Worm (Caenorhabditis elegans) whole organism, L3 larva: ENCODE measurements around the gene K01A2.6.

ENCODE experiments used
- R02D3.7 ChIP-seq: fragments of 150-350 bp; optimal IDR thresholded peaks from 2 replicates; lab custom pipeline; 2014; ENCODE audit warnings: missing biosample characterization, missing genetic modification characterization
- ZK546.5 ChIP-seq: sonication (generic microtip); optimal IDR thresholded peaks from 2 replicates; lab custom pipeline; 2017; ENCODE audit warnings: missing biosample characterization, missing genetic modification characterization
- ama-1 ChIP-seq: fragments of 150-350 bp; optimal IDR thresholded peaks from 2 replicates; lab custom pipeline; 2018
- ceh-82 ChIP-seq: fragments of 150-350 bp; optimal IDR thresholded peaks from 2 replicates; lab custom pipeline; 2014; ENCODE audit warnings: missing biosample characterization, missing genetic modification characterization
- ceh-9 ChIP-seq: sonication (generic microtip); optimal IDR thresholded peaks from 2 replicates; lab custom pipeline; 2018; ENCODE audit warnings: missing biosample characterization, missing genetic modification characterization
- daf-12 ChIP-seq: fragments of 150-350 bp; optimal IDR thresholded peaks from 2 replicates; lab custom pipeline; 2014; ENCODE audit warnings: missing biosample characterization, missing genetic modification reagents, missing genetic modification characterization
- egl-27 ChIP-seq: sonication (generic microtip); optimal IDR thresholded peaks from 4 replicates; lab custom pipeline; 2017; ENCODE audit warnings: missing biosample characterization, missing genetic modification reagents, missing genetic modification characterization
- elt-2 ChIP-seq: sonication (generic microtip); optimal IDR thresholded peaks from 2 replicates; lab custom pipeline; 2016; ENCODE audit warnings: missing genetic modification reagents, mild to moderate bottlenecking, missing genetic modification characterization, missing compliant biosample characterization
- eor-1 ChIP-seq, 2 experiments: fragments of 150-350 bp; optimal IDR thresholded peaks; 2 replicates each; lab custom pipeline; 2014 to 2018; ENCODE audit warnings: missing biosample characterization in 2 of 2, missing genetic modification characterization in 2 of 2
- fkh-10 ChIP-seq: sonication (generic microtip); optimal IDR thresholded peaks from 2 replicates; lab custom pipeline; 2017; ENCODE audit warnings: missing biosample characterization, missing genetic modification reagents, missing genetic modification characterization
- fkh-2 ChIP-seq: fragments of 150-350 bp; optimal IDR thresholded peaks from 2 replicates; lab custom pipeline; 2014; ENCODE audit warnings: missing biosample characterization, missing genetic modification reagents, missing genetic modification characterization
- fos-1 ChIP-seq: fragments of 150-350 bp; optimal IDR thresholded peaks from 2 replicates; lab custom pipeline; 2014; ENCODE audit warnings: missing biosample characterization, missing genetic modification characterization
- hmg-11 ChIP-seq: sonication (generic microtip); optimal IDR thresholded peaks from 2 replicates; lab custom pipeline; 2016; ENCODE audit warnings: missing genetic modification characterization, missing compliant biosample characterization
- lin-15B ChIP-seq: fragments of 150-350 bp; optimal IDR thresholded peaks from 2 replicates; lab custom pipeline; 2014; ENCODE audit warnings: missing biosample characterization, missing genetic modification characterization
- lin-39 ChIP-seq: fragments of 150-350 bp; optimal IDR thresholded peaks from 2 replicates; lab custom pipeline; 2018; ENCODE audit warnings: missing biosample characterization, missing genetic modification reagents, missing genetic modification characterization
- mml-1 ChIP-seq: fragments of 150-350 bp; sonication (generic microtip); optimal IDR thresholded peaks from 3 replicates; lab custom pipeline; 2014; ENCODE audit warnings: missing biosample characterization, missing genetic modification characterization
- nfya-1 ChIP-seq: sonication (generic microtip); optimal IDR thresholded peaks from 2 replicates; lab custom pipeline; 2017; ENCODE audit warnings: missing genetic modification characterization, mild to moderate bottlenecking, missing compliant biosample characterization, antibody characterized with exemption, moderate library complexity; ENCODE audit not compliant: insufficient read depth
- nhr-12 ChIP-seq: fragments of 150-350 bp; optimal IDR thresholded peaks from 2 replicates; lab custom pipeline; 2014; ENCODE audit warnings: missing biosample characterization, missing genetic modification characterization
- nhr-23 ChIP-seq: fragments of 150-350 bp; optimal IDR thresholded peaks from 2 replicates; lab custom pipeline; 2014; ENCODE audit warnings: missing biosample characterization, missing genetic modification reagents, missing genetic modification characterization
- nhr-43 ChIP-seq: sonication (generic microtip); optimal IDR thresholded peaks from 2 replicates; lab custom pipeline; 2016; ENCODE audit warnings: mild to moderate bottlenecking, missing genetic modification characterization, missing compliant biosample characterization; ENCODE audit not compliant: poor library complexity, severe bottlenecking
- nhr-76 ChIP-seq: fragments of 150-350 bp; sonication (generic microtip); optimal IDR thresholded peaks from 5 replicates; lab custom pipeline; 2014; ENCODE audit warnings: missing biosample characterization, missing genetic modification characterization
- pqm-1 ChIP-seq: fragments of 150-350 bp; optimal IDR thresholded peaks from 2 replicates; lab custom pipeline; 2017; ENCODE audit warnings: missing biosample characterization, missing genetic modification characterization, inconsistent platforms
- sea-2 ChIP-seq: fragments of 150-350 bp; sonication (generic microtip); optimal IDR thresholded peaks from 4 replicates; lab custom pipeline; 2014; ENCODE audit warnings: missing biosample characterization, missing genetic modification reagents, missing genetic modification characterization
- skn-1 ChIP-seq: fragments of 150-350 bp; optimal IDR thresholded peaks from 2 replicates; lab custom pipeline; 2014; ENCODE audit warnings: missing biosample characterization, missing genetic modification characterization
- unc-39 ChIP-seq: sonication (generic microtip); optimal IDR thresholded peaks from 4 replicates; lab custom pipeline; 2017; ENCODE audit warnings: missing biosample characterization, missing genetic modification characterization
- unc-62 ChIP-seq: fragments of 150-350 bp; sonication (generic microtip); optimal IDR thresholded peaks from 4 replicates; lab custom pipeline; 2014; ENCODE audit warnings: missing biosample characterization, missing genetic modification reagents, missing genetic modification characterization
- zag-1 ChIP-seq: fragments of 150-350 bp; optimal IDR thresholded peaks from 2 replicates; lab custom pipeline; 2014; ENCODE audit warnings: missing biosample characterization, missing genetic modification characterization
- ztf-11 ChIP-seq: fragments of 150-350 bp; optimal IDR thresholded peaks from 2 replicates; lab custom pipeline; 2014; ENCODE audit warnings: missing biosample characterization, missing genetic modification characterization

Gene K01A2.6

DNA sequence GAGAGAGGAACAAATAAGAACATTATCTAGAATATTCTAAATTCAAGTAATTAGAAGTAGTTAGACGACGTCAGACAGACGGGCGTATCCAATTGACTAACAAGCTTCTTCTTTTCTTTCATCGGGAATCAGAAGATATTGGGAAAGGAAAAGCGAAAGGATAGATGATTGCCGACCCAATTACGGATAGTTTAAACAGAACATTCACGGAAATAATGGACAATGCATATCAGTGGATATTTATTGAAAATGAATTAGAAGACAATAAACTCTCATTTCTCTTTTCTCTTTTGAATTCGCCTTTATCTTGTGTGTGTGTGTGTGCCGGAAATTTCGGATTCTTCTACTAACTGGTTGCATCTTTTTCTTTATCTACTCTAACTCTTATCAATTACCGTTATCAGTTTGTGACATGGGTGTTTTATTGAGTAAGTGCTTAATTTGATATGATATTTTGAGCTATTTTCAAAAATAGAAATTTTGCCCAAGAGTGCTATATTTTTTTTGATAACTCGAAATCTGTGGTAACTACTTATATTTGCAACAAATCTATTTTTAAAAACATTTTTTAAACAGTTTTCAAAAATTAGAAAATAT is 34.2 kb downstream of the K01A2.6 start:
- no peak for TF ChIP-seq pqm-1 (tag; lab: Kevin White, UChicago)
- peak; percentile 34 for TF ChIP-seq elt-2
- TF ChIP-seq nhr-23 (tag; lab: Kevin White, UChicago), result peak; percentile 15

DNA sequence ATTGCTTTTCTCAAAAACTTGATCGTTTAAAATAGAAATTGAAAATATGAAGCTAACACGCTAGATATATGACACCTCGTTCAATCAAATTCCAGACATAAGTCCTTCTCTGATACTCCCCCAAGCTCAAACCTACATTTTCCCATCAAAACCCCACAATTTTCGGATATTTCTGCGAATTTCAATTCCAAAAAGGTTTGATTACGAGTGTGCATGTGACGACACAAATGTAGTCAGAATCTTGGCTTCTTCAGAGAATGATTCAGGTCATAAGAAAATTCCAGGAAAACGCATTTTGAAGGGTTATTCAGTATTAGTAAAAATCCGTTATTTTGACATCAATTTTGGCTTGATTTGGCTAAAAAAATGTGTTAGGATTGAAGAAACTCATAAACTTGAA is 35.0 kb downstream of the K01A2.6 start:
- TF ChIP-seq lin-15B (tag; lab: Kevin White, UChicago), result no peak

DNA sequence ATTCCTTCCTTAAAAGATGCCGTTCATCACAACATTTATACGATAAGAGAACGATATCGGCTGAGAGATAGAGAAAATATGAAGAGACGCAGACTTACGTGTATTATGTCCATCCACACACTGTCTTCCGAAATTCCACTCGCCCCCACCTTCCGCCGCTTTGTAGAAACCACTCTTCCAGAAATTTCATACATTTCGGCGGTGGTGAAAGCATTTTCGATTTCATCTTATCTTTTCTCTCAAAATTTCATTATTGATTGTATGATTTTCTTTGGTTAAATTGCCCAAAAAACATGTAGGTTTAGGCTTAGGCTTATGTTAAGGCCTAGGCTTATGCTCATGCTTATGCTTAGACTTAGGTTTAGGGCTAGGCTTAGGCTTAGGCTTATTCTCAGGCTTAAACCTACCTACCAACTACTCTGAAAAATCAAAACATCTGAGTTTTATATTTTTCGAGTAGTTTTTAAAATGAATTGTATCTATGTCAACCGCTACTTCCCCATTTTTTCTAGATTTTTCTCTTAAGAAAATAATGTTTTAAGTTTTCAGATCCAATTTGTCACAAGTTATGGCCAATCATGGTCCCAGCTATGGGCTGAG is 37.5 kb downstream of the K01A2.6 start, which contains the start of gene cpn-2:
TSS of gene cpn-2 (plus strand) at position 550 of the 600 bp plus-strand sequence.
- no peak for TF ChIP-seq daf-12
- TF ChIP-seq nhr-43 (tag; lab: Kevin White, UChicago), result no peak
- TF ChIP-seq mml-1 (tag; lab: Kevin White, UChicago), result no peak
- no peak for TF ChIP-seq ZK546.5 (tag; lab: Kevin White, UChicago)
- no peak for TF ChIP-seq skn-1 (tag; lab: Kevin White, UChicago)
- no peak for TF ChIP-seq R02D3.7 (tag; lab: Kevin White, UChicago)
- TF ChIP-seq ztf-11 (tag; lab: Kevin White, UChicago), result no peak

DNA sequence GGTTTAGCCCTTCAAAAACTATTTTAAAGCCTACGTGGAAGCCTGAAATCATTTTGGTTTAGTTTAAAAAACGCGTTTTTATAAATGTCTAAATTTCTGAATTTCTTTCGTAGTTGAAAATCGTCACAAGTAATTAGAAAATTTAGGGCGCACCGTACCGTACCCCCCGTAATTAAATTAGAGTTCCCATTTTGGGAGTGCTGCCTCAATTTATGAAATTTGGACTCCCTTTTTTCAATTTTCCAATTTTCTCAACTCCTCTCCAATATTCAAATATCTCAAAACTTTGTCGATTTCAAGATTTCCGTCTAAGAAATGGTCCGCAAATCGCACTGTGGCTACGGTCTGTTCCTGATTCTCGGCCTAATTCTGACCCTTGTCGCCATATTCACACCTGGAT is 40.4 kb downstream of the K01A2.6 start, which contains the start of gene clc-31:
TSS of gene clc-31 (plus strand) at position 301 of the 400 bp plus-strand sequence.
- no peak for TF ChIP-seq ceh-9
- no peak for TF ChIP-seq nfya-1 (tag; lab: Kevin White, UChicago)
- no peak for TF ChIP-seq lin-15B (tag; lab: Kevin White, UChicago)
- no peak for TF ChIP-seq ztf-11 (tag; lab: Kevin White, UChicago)
- TF ChIP-seq nhr-76 (tag; lab: Kevin White, UChicago), result no peak
- no peak for TF ChIP-seq eor-1 (tag; optimal IDR thresholded peaks at IDR 0.05; lab: Kevin White, UChicago)
- no peak for TF ChIP-seq ZK546.5 (tag; lab: Kevin White, UChicago)
- no peak for TF ChIP-seq R02D3.7 (tag; lab: Kevin White, UChicago)
- TF ChIP-seq elt-2, result no peak
- no peak for TF ChIP-seq ceh-82 (tag; lab: Kevin White, UChicago)
- TF ChIP-seq lin-39 (tag; lab: Kevin White, UChicago), result no peak
- no peak for TF ChIP-seq ama-1 (lab: Kevin White, UChicago)
- TF ChIP-seq unc-62 (GFP tag; lab: Kevin White, UChicago), result no peak
- no peak for TF ChIP-seq egl-27 (tag; lab: Kevin White, UChicago)
- no peak for TF ChIP-seq zag-1
- TF ChIP-seq fkh-2 (tag; lab: Kevin White, UChicago), result no peak
- TF ChIP-seq nhr-43 (tag; lab: Kevin White, UChicago), result no peak
- no peak for TF ChIP-seq skn-1 (tag; lab: Kevin White, UChicago)

DNA sequence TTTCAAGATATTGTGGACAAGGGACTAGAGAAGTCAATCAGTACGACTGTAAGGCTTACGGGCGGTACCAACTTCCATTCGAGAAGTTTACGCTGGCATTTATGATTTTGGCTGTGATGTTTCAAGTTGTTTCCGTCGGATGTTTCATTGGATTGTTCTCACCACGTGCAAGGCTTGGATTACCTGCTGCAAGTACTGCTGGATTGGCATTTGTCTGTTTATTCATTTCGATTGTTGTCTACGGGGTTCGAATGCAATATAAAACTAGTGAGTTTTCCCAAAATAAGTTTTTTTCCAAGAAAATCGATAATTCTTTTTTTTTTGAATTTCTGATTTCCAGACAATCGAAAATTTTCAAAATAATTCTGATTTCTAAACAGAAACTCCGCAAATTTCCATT is 40.9 kb downstream of the K01A2.6 start:
- no peak for TF ChIP-seq fos-1 (tag; lab: Kevin White, UChicago)
- TF ChIP-seq egl-27 (tag; lab: Kevin White, UChicago), result no peak
- no peak for TF ChIP-seq ceh-82 (tag; lab: Kevin White, UChicago)
- TF ChIP-seq skn-1 (tag; lab: Kevin White, UChicago), result no peak
- no peak for TF ChIP-seq unc-39 (tag; lab: Kevin White, UChicago)
- no peak for TF ChIP-seq sea-2 (GFP tag; lab: Kevin White, UChicago)
- TF ChIP-seq nhr-12 (tag; lab: Kevin White, UChicago), result no peak
- TF ChIP-seq ceh-9, result no peak
- no peak for TF ChIP-seq zag-1
- no peak for TF ChIP-seq ztf-11 (tag; lab: Kevin White, UChicago)
- no peak for TF ChIP-seq hmg-11 (tag; lab: Kevin White, UChicago)
- TF ChIP-seq fkh-10 (GFP tag; lab: Kevin White, UChicago), result no peak

DNA sequence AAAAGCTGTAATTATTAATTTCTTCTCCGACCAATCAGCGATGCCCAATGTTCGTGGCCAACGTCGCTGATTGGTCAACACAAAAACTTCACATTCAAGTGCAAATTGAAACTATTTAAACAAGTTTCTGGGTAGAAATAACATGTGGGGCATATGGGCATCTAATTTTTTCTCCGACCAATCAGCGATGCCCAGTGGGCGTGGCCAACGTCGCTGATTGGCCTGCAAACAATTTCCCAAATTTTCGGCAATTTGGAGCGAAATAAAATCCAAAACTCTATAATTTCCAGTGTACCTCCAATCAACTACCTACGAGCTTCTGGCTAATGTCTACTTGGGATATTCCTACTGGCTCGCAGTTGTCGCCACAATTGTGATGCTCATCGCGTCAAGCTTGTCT is 41.5 kb downstream of the K01A2.6 start:
- no peak for TF ChIP-seq ceh-82 (tag; lab: Kevin White, UChicago)
- no peak for TF ChIP-seq egl-27 (tag; lab: Kevin White, UChicago)
- TF ChIP-seq nfya-1 (tag; lab: Kevin White, UChicago), result peak; percentile 97
